Fruit fly (Drosophila melanogaster) whole organism, embryonic: Measurements from ENCODE around the gene Or85a.
A peak's percentile ranks its signal among the peaks of the same experiment; 100 is the strongest.

ENCODE experiments used
- CG12659 ChIP-seq: fragments of 200-800 bp; sonication (Bioruptor generic); optimal IDR thresholded peaks from 3 replicates; lab custom pipeline; 2017; ENCODE audit warnings: mild to moderate bottlenecking, missing biosample characterization, missing genetic modification reagents, missing genetic modification characterization
- CG13424 ChIP-seq: fragments of 200-800 bp; sonication (Bioruptor generic); optimal IDR thresholded peaks from 2 replicates; lab custom pipeline; 2019; ENCODE audit warnings: missing biosample characterization, mild to moderate bottlenecking, missing genetic modification characterization, moderate library complexity
- CG14710 ChIP-seq: fragments of 200-800 bp; sonication (Bioruptor generic); optimal IDR thresholded peaks from 3 replicates; lab custom pipeline; 2019; ENCODE audit warnings: missing biosample characterization, mild to moderate bottlenecking, missing genetic modification characterization, moderate library complexity
- CG15601 ChIP-seq: fragments of 200-800 bp; sonication (Bioruptor generic); optimal IDR thresholded peaks from 3 replicates; lab custom pipeline; 2019; ENCODE audit warnings: missing biosample characterization, mild to moderate bottlenecking, missing genetic modification characterization, moderate library complexity
- CG1603 ChIP-seq: fragments of 200-800 bp; sonication (Bioruptor generic); optimal IDR thresholded peaks from 2 replicates; lab custom pipeline; 2019; ENCODE audit warnings: missing biosample characterization, mild to moderate bottlenecking, missing genetic modification characterization, moderate library complexity
- CG16779 ChIP-seq: fragments of 200-800 bp; sonication (Bioruptor generic); IDR thresholded peaks from 2 replicates; pipeline ENCODE4 v1.3.6; 2022; ENCODE audit warnings: missing biosample characterization, missing genetic modification characterization
- CG16813 ChIP-seq: fragments of 200-800 bp; sonication (Bioruptor generic); IDR thresholded peaks from 3 replicates; pipeline ENCODE4 v1.3.6; 2022; ENCODE audit warnings: missing biosample characterization, missing genetic modification characterization; ENCODE audit not compliant: partially characterized antibody
- CG18476 ChIP-seq: fragments of 200-800 bp; sonication (Bioruptor generic); optimal IDR thresholded peaks from 2 replicates; lab custom pipeline; 2016; ENCODE audit warnings: missing biosample characterization, mild to moderate bottlenecking, missing genetic modification characterization
- CG2129 ChIP-seq: fragments of 200-800 bp; sonication (Bioruptor generic); IDR thresholded peaks from 2 replicates; pipeline ENCODE4 v1.3.6; 2022; ENCODE audit warnings: missing biosample characterization, missing genetic modification characterization; ENCODE audit not compliant: partially characterized antibody
- CG2712 ChIP-seq: fragments of 200-800 bp; optimal IDR thresholded peaks from 3 replicates; lab custom pipeline; 2019; ENCODE audit warnings: missing biosample characterization, mild to moderate bottlenecking, missing genetic modification characterization, moderate library complexity
- CG30020 ChIP-seq: fragments of 200-800 bp; optimal IDR thresholded peaks from 2 replicates; lab custom pipeline; 2019; ENCODE audit warnings: missing biosample characterization, mild to moderate bottlenecking, missing genetic modification characterization, moderate library complexity
- CG34224 ChIP-seq: fragments of 200-800 bp; sonication (Bioruptor generic); IDR thresholded peaks from 3 replicates; pipeline ENCODE4 v1.3.6; 2022; ENCODE audit warnings: missing biosample characterization, missing genetic modification characterization; ENCODE audit not compliant: partially characterized antibody
- CG6813 ChIP-seq: fragments of 200-800 bp; sonication (Bioruptor generic); optimal IDR thresholded peaks from 2 replicates; lab custom pipeline; 2017; ENCODE audit warnings: missing biosample characterization, missing genetic modification characterization, mild to moderate bottlenecking, moderate library complexity, missing genetic modification reagents
- CG7372 ChIP-seq: fragments of 200-800 bp; sonication (Bioruptor generic); IDR thresholded peaks from 2 replicates; pipeline ENCODE4 v1.3.6; 2022; ENCODE audit warnings: missing biosample characterization, missing genetic modification characterization
- CG7786 ChIP-seq: fragments of 200-800 bp; sonication (Bioruptor generic); optimal IDR thresholded peaks from 2 replicates; lab custom pipeline; 2016; ENCODE audit warnings: missing biosample characterization, missing genetic modification characterization
- CG8359 ChIP-seq: fragments of 200-800 bp; sonication (Bioruptor generic); optimal IDR thresholded peaks from 2 replicates; lab custom pipeline; 2017; ENCODE audit warnings: missing biosample characterization, mild to moderate bottlenecking, missing genetic modification characterization, borderline replicate concordance
- CG9797 ChIP-seq: fragments of 200-800 bp; sonication (Bioruptor generic); optimal IDR thresholded peaks from 3 replicates; lab custom pipeline; 2018; ENCODE audit warnings: missing biosample characterization, mild to moderate bottlenecking, missing genetic modification characterization
- CG9876 ChIP-seq: fragments of 200-800 bp; sonication (Bioruptor generic); optimal IDR thresholded peaks from 2 replicates; lab custom pipeline; 2016; ENCODE audit warnings: missing biosample characterization, missing genetic modification characterization
- CTCF ChIP-seq: fragments of 200-800 bp; sonication (Bioruptor generic); optimal IDR thresholded peaks from 2 replicates; lab custom pipeline; 2017; ENCODE audit warnings: missing biosample characterization, mild to moderate bottlenecking, missing genetic modification characterization, moderate library complexity
- Camta ChIP-seq: fragments of 200-800 bp; sonication (Bioruptor generic); optimal IDR thresholded peaks from 2 replicates; lab custom pipeline; 2016; ENCODE audit warnings: missing biosample characterization, missing genetic modification characterization
- D ChIP-seq, 2 experiments: fragments of 200-800 bp in 1 of 2; fragments of >200 bp in 1 of 2; sonication (Bioruptor generic) in 1 of 2; optimal IDR thresholded peaks; 2 replicates in 1 of 2; 3 replicates in 1 of 2; lab custom pipeline; 2017; ENCODE audit warnings: mild to moderate bottlenecking in 1 of 2, missing biosample characterization in 1 of 2, missing genetic modification characterization in 1 of 2, missing genetic modification reagents in 1 of 2
- Dfd ChIP-seq, 2 experiments: fragments of >200 bp; optimal IDR thresholded peaks; 2 replicates each; lab custom pipeline; 2017; ENCODE audit warnings: missing biosample characterization in 2 of 2, missing genetic modification characterization in 2 of 2
- Dip2 ChIP-seq: fragments of 200-800 bp; sonication (Bioruptor generic); IDR thresholded peaks from 2 replicates; pipeline ENCODE4 v1.3.6; 2022; ENCODE audit warnings: missing biosample characterization, missing genetic modification characterization
- Doc3 ChIP-seq: fragments of 200-800 bp; sonication (Bioruptor generic); IDR thresholded peaks from 3 replicates; pipeline ENCODE4 v1.3.6; 2022; ENCODE audit warnings: missing biosample characterization, missing genetic modification characterization; ENCODE audit not compliant: partially characterized antibody
- Dp ChIP-seq: fragments of 200-800 bp; sonication (Bioruptor generic); optimal IDR thresholded peaks from 2 replicates; lab custom pipeline; 2018; ENCODE audit warnings: missing biosample characterization, mild to moderate bottlenecking, missing genetic modification characterization, moderate library complexity
- E2f2 ChIP-seq: fragments of 200-800 bp; sonication (Bioruptor generic); IDR thresholded peaks from 2 replicates; pipeline ENCODE4 v1.3.6; 2022; ENCODE audit warnings: missing biosample characterization, missing genetic modification characterization
- Ets97D ChIP-seq: fragments of 200-800 bp; sonication (Bioruptor generic); optimal IDR thresholded peaks from 3 replicates; lab custom pipeline; 2016; ENCODE audit warnings: missing biosample characterization, missing genetic modification characterization
- Gug ChIP-seq: fragments of 200-800 bp; sonication (Bioruptor generic); IDR thresholded peaks from 4 replicates; pipeline ENCODE4 v1.3.6; 2022; ENCODE audit warnings: missing biosample characterization, missing genetic modification characterization
- MBD-R2 ChIP-seq: fragments of 200-800 bp; sonication (Bioruptor generic); IDR thresholded peaks from 2 replicates; pipeline ENCODE4 v1.3.6; 2022; ENCODE audit warnings: missing biosample characterization, missing genetic modification characterization
- MESR4 ChIP-seq: fragments of 200-800 bp; sonication (Bioruptor generic); optimal IDR thresholded peaks from 2 replicates; lab custom pipeline; 2018; ENCODE audit warnings: missing biosample characterization, mild to moderate bottlenecking, missing genetic modification characterization, moderate library complexity
- Med ChIP-seq: fragments of 200-800 bp; sonication (Bioruptor generic); peaks from one replicate; lab custom pipeline; 2016; ENCODE audit warnings: missing biosample characterization, missing genetic modification characterization, mild to moderate bottlenecking, inconsistent platforms, moderate library complexity
- Opbp ChIP-seq: fragments of 200-800 bp; sonication (Bioruptor generic); IDR thresholded peaks from 3 replicates; pipeline ENCODE4 v1.3.6; 2022; ENCODE audit warnings: missing biosample characterization, missing genetic modification characterization; ENCODE audit not compliant: partially characterized antibody
- Sry-β ChIP-seq: fragments of 200-800 bp; sonication (Bioruptor generic); optimal IDR thresholded peaks from 2 replicates; lab custom pipeline; 2018; ENCODE audit warnings: missing biosample characterization, mild to moderate bottlenecking, missing genetic modification characterization, moderate library complexity
- Sry-δ ChIP-seq: fragments of 200-800 bp; sonication (Bioruptor generic); optimal IDR thresholded peaks from 2 replicates; lab custom pipeline; 2016; ENCODE audit warnings: missing biosample characterization, missing genetic modification characterization
- amos ChIP-seq: fragments of 200-800 bp; sonication (Bioruptor generic); IDR thresholded peaks from 2 replicates; pipeline ENCODE4 v1.3.6; 2022; ENCODE audit warnings: missing biosample characterization, missing genetic modification characterization; ENCODE audit not compliant: partially characterized antibody
- cad ChIP-seq: fragments of >200 bp; optimal IDR thresholded peaks from 2 replicates; lab custom pipeline; 2017; ENCODE audit warnings: missing biosample characterization, missing genetic modification characterization
- hkb ChIP-seq, 2 experiments: fragments of 200-800 bp in 1 of 2; fragments of >200 bp in 1 of 2; sonication (Bioruptor generic) in 1 of 2; IDR thresholded peaks in 1 of 2; optimal IDR thresholded peaks in 1 of 2; 2 replicates each; pipeline versions ENCODE4 v1.3.6 to Lab custom; 2017 to 2022; ENCODE audit warnings: missing biosample characterization in 1 of 2, missing genetic modification characterization in 1 of 2
- ind ChIP-seq: fragments of 200-800 bp; sonication (Bioruptor generic); optimal IDR thresholded peaks from 3 replicates; lab custom pipeline; 2016; ENCODE audit warnings: missing biosample characterization, missing genetic modification characterization
- mam ChIP-seq: fragments of 200-800 bp; sonication (Bioruptor generic); optimal IDR thresholded peaks from 3 replicates; lab custom pipeline; 2016; ENCODE audit warnings: missing biosample characterization, missing genetic modification characterization
- mirr ChIP-seq: fragments of 200-800 bp; sonication (Bioruptor generic); optimal IDR thresholded peaks from 3 replicates; lab custom pipeline; 2018; ENCODE audit warnings: missing biosample characterization, mild to moderate bottlenecking, missing genetic modification characterization
- org-1 ChIP-seq: fragments of 200-800 bp; sonication (Bioruptor generic); optimal IDR thresholded peaks from 2 replicates; lab custom pipeline; 2017; ENCODE audit warnings: missing biosample characterization, missing genetic modification characterization
- pros ChIP-seq: fragments of 200-800 bp; sonication (Bioruptor generic); optimal IDR thresholded peaks from 3 replicates; lab custom pipeline; 2019; ENCODE audit warnings: missing biosample characterization, mild to moderate bottlenecking, missing genetic modification characterization, moderate library complexity
- schlank ChIP-seq: fragments of 200-800 bp; sonication (Bioruptor generic); optimal IDR thresholded peaks from 2 replicates; lab custom pipeline; 2018; ENCODE audit warnings: missing biosample characterization, mild to moderate bottlenecking, missing genetic modification characterization
- tna ChIP-seq: fragments of 200-800 bp; sonication (Bioruptor generic); IDR thresholded peaks from 2 replicates; pipeline ENCODE4 v1.3.6; 2022; ENCODE audit warnings: missing biosample characterization, missing genetic modification characterization; ENCODE audit not compliant: partially characterized antibody
- unc-4 ChIP-seq: fragments of 200-800 bp; sonication (Bioruptor generic); IDR thresholded peaks from 2 replicates; pipeline ENCODE4 v1.3.6; 2022; ENCODE audit warnings: missing biosample characterization, missing genetic modification characterization; ENCODE audit not compliant: partially characterized antibody
- vfl ChIP-seq: fragments of 200-800 bp; sonication (Bioruptor generic); optimal IDR thresholded peaks from 2 replicates; lab custom pipeline; 2016; ENCODE audit warnings: missing biosample characterization, missing genetic modification characterization
- vnd ChIP-seq: fragments of 200-800 bp; sonication (Bioruptor generic); IDR thresholded peaks from 3 replicates; pipeline ENCODE4 v1.3.6; 2022; ENCODE audit warnings: missing biosample characterization, missing genetic modification characterization; ENCODE audit not compliant: partially characterized antibody

Or85a gene

dm6 chr3R:8356626-8357290 lies 35.2 kb downstream of the Or85a start, which contains the start of gene stck (continued):
- TF ChIP-seq Ets97D (GFP tag; lab: Kevin White, UChicago) (peak; percentile 70), schlank (tag; lab: Kevin White, UChicago) (peak; percentile 25), CG1603 (tag; lab: Kevin White, UChicago) (peak; percentile 26), Sry-δ (GFP tag; lab: Kevin White, UChicago) (peak; percentile 79), hkb (optimal IDR thresholded peaks at IDR 0.05; lab: Kevin White, UChicago) (peak; percentile 63), hkb (GFP tag; IDR thresholded peaks at IDR 0.05; lab: Robert Waterston, UW) (no peak), vfl (GFP tag; lab: Kevin White, UChicago) (no peak), Gug (GFP tag; lab: Robert Waterston, UW) (no peak), CG16779 (GFP tag; lab: Robert Waterston, UW) (no peak), Camta (no peak), CG12659 (peak; percentile 27), Dp (GFP tag; lab: Kevin White, UChicago) (peak; percentile 94), CG14710 (tag; lab: Kevin White, UChicago) (peak; percentile 35), cad (no peak), D (optimal IDR thresholded peaks at IDR 0.05; lab: Kevin White, UChicago) (no peak), D (GFP tag; optimal IDR thresholded peaks at IDR 0.05; lab: Kevin White, UChicago) (no peak), CG18476 (GFP tag; lab: Kevin White, UChicago) (no peak), unc-4 (GFP tag; lab: Robert Waterston, UW) (peak; percentile 63; the same call in 1 of the 2 replicates), tna (GFP tag; lab: Robert Waterston, UW) (peak; percentile 70), CG8359 (no peak), MBD-R2 (GFP tag; lab: Robert Waterston, UW) (0 out of 2 replicates have a peak, but pooled peaks have one; percentile 19), CG34224 (GFP tag; lab: Robert Waterston, UW) (peak; percentile 61), CG6813 (no peak), amos (GFP tag; lab: Robert Waterston, UW) (peak; percentile 71; the same call in 1 of the 2 replicates), org-1 (no peak), CG9876 (GFP tag; lab: Kevin White, UChicago) (no peak), CG13424 (tag; lab: Kevin White, UChicago) (no peak), CG2712 (tag; lab: Kevin White, UChicago) (peak; percentile 7), Med (GFP tag; lab: Kevin White, UChicago) (peak; percentile 64), ind (GFP tag; lab: Kevin White, UChicago) (no peak), CG15601 (peak; percentile 30), CG16813 (GFP tag; lab: Robert Waterston, UW) (peak; percentile 58), CG30020 (tag; lab: Kevin White, UChicago) (peak; percentile 43), CTCF (GFP tag; lab: Kevin White, UChicago) (no peak), MESR4 (GFP tag; lab: Kevin White, UChicago) (peak; percentile 53), Dfd (GFP tag; optimal IDR thresholded peaks at IDR 0.05; lab: Kevin White, UChicago) (no peak), vnd (GFP tag; lab: Robert Waterston, UW) (peak; percentile 62; the same call in 2 of the 3 replicates), Opbp (GFP tag; lab: Robert Waterston, UW) (peak; percentile 61), Dip2 (GFP tag; lab: Robert Waterston, UW) (no peak), E2f2 (peak; percentile 95), CG9797 (GFP tag; lab: Kevin White, UChicago) (peak; percentile 78), CG7786 (GFP tag; lab: Kevin White, UChicago) (peak; percentile 5), CG2129 (GFP tag; lab: Robert Waterston, UW) (peak; percentile 24; the same call in 1 of the 2 replicates), mam (GFP tag; lab: Kevin White, UChicago) (no peak), Doc3 (GFP tag; lab: Robert Waterston, UW) (0 out of 3 replicates have a peak, but pooled peaks have one; percentile 26), pros (no peak), mirr (GFP tag; lab: Kevin White, UChicago) (peak; percentile 97), CG7372 (GFP tag; lab: Robert Waterston, UW) (no peak), Sry-β (GFP tag; lab: Kevin White, UChicago) (peak; percentile 97)
